Fruit fly (Drosophila melanogaster) whole organism, embryonic: ENCODE measurements around the gene ATPsynC.
A peak's percentile ranks its signal among the peaks of the same experiment; 100 is the strongest.

Experiments used
- Bdp1 ChIP-seq: fragments of 200-800 bp; sonication (Bioruptor generic); optimal IDR thresholded peaks from 3 replicates; lab custom pipeline; 2016; ENCODE audit warnings: missing biosample characterization, missing genetic modification characterization
- CG10366 ChIP-seq: fragments of 200-800 bp; sonication (Bioruptor generic); IDR thresholded peaks from 2 replicates; pipeline ENCODE4 v1.3.6; 2022; ENCODE audit warnings: missing biosample characterization, missing genetic modification characterization
- CG10565 ChIP-seq: fragments of 200-800 bp; sonication (Bioruptor generic); optimal IDR thresholded peaks from 3 replicates; lab custom pipeline; 2016; ENCODE audit warnings: missing biosample characterization, mild to moderate bottlenecking, missing genetic modification characterization
- CG11093 ChIP-seq: fragments of 200-800 bp; sonication (Bioruptor generic); IDR thresholded peaks from 3 replicates; pipeline ENCODE4 v1.3.6; 2022; ENCODE audit warnings: missing biosample characterization, missing genetic modification characterization
- CG11398 ChIP-seq: fragments of 200-800 bp; sonication (Bioruptor generic); optimal IDR thresholded peaks from 2 replicates; lab custom pipeline; 2016; ENCODE audit warnings: missing biosample characterization, missing genetic modification characterization
- CG13123 ChIP-seq: fragments of 200-800 bp; sonication (Bioruptor generic); optimal IDR thresholded peaks from 2 replicates; lab custom pipeline; 2016; ENCODE audit warnings: missing biosample characterization, missing genetic modification characterization
- CG15479 ChIP-seq: fragments of 200-800 bp; sonication (Bioruptor generic); optimal IDR thresholded peaks from 3 replicates; lab custom pipeline; 2019; ENCODE audit warnings: missing biosample characterization, mild to moderate bottlenecking, missing genetic modification characterization, moderate library complexity
- CG1647 ChIP-seq: fragments of 200-800 bp; sonication (Bioruptor generic); optimal IDR thresholded peaks from 3 replicates; lab custom pipeline; 2016; ENCODE audit warnings: missing biosample characterization, missing genetic modification characterization
- CG16815 ChIP-seq: fragments of 200-800 bp; sonication (Bioruptor generic); optimal IDR thresholded peaks from 3 replicates; lab custom pipeline; 2017; ENCODE audit warnings: missing biosample characterization, mild to moderate bottlenecking, missing genetic modification characterization
- CG17328 ChIP-seq: fragments of 200-800 bp; sonication (Bioruptor generic); IDR thresholded peaks from 2 replicates; pipeline ENCODE4 v1.3.6; 2022; ENCODE audit warnings: missing biosample characterization, missing genetic modification characterization
- CG17802 ChIP-seq: fragments of 200-800 bp; sonication (Bioruptor generic); optimal IDR thresholded peaks from 2 replicates; lab custom pipeline; 2018; ENCODE audit warnings: missing biosample characterization, mild to moderate bottlenecking, missing genetic modification characterization, moderate library complexity
- CG18011 ChIP-seq: fragments of 200-800 bp; sonication (Bioruptor generic); optimal IDR thresholded peaks from 2 replicates; lab custom pipeline; 2017; ENCODE audit warnings: missing biosample characterization, missing genetic modification characterization, mild to moderate bottlenecking, moderate library complexity, missing genotype
- CG1832 ChIP-seq: fragments of 200-800 bp; sonication (Bioruptor generic); optimal IDR thresholded peaks from 2 replicates; lab custom pipeline; 2017; ENCODE audit warnings: missing biosample characterization, mild to moderate bottlenecking, missing genetic modification characterization, inconsistent platforms
- CG18599 ChIP-seq: fragments of 200-800 bp; sonication (Bioruptor generic); optimal IDR thresholded peaks from 3 replicates; lab custom pipeline; 2017; ENCODE audit warnings: missing biosample characterization, missing genetic modification characterization, mild to moderate bottlenecking, moderate library complexity, missing genetic modification reagents
- CG2116 ChIP-seq: fragments of 200-800 bp; sonication (Bioruptor generic); optimal IDR thresholded peaks from 3 replicates; lab custom pipeline; 2018; ENCODE audit warnings: missing biosample characterization, mild to moderate bottlenecking, missing genetic modification characterization
- CG2202 ChIP-seq: fragments of 200-800 bp; sonication (Bioruptor generic); optimal IDR thresholded peaks from 2 replicates; lab custom pipeline; 2018; ENCODE audit warnings: missing biosample characterization, mild to moderate bottlenecking, missing genetic modification characterization
- CG31388 ChIP-seq: fragments of 200-800 bp; sonication (Bioruptor generic); optimal IDR thresholded peaks from 2 replicates; lab custom pipeline; 2016; ENCODE audit warnings: missing biosample characterization, missing genetic modification characterization
- CG32532 ChIP-seq: fragments of 200-800 bp; sonication (Bioruptor generic); IDR thresholded peaks from 2 replicates; pipeline ENCODE4 v1.3.6; 2022; ENCODE audit warnings: missing biosample characterization, missing genetic modification characterization
- CG32767 ChIP-seq: fragments of 200-800 bp; sonication (Bioruptor generic); IDR thresholded peaks from 2 replicates; pipeline ENCODE4 v1.3.6; 2022; ENCODE audit warnings: missing biosample characterization, missing genetic modification characterization
- CG4404 ChIP-seq: fragments of 200-800 bp; sonication (Bioruptor generic); IDR thresholded peaks from 2 replicates; pipeline ENCODE4 v1.3.6; 2022; ENCODE audit warnings: missing biosample characterization, missing genetic modification characterization
- CG4854 ChIP-seq: fragments of 200-800 bp; sonication (Bioruptor generic); optimal IDR thresholded peaks from 2 replicates; lab custom pipeline; 2016; ENCODE audit warnings: missing biosample characterization, missing genetic modification characterization, inconsistent platforms
- CG6854 ChIP-seq: fragments of 200-800 bp; sonication (Bioruptor generic); optimal IDR thresholded peaks from 3 replicates; lab custom pipeline; 2017; ENCODE audit warnings: missing biosample characterization, mild to moderate bottlenecking, missing genetic modification characterization
- Camta ChIP-seq: fragments of 200-800 bp; sonication (Bioruptor generic); optimal IDR thresholded peaks from 2 replicates; lab custom pipeline; 2016; ENCODE audit warnings: missing biosample characterization, missing genetic modification characterization
- Dfd ChIP-seq, 2 experiments: fragments of >200 bp; optimal IDR thresholded peaks; 2 replicates each; lab custom pipeline; 2017; ENCODE audit warnings: missing biosample characterization in 2 of 2, missing genetic modification characterization in 2 of 2
- E2f1 ChIP-seq: fragments of 200-800 bp; sonication (Bioruptor generic); IDR thresholded peaks from 2 replicates; pipeline ENCODE4 v1.3.6; 2022; ENCODE audit warnings: missing biosample characterization, missing genetic modification characterization
- HHEX ChIP-seq: fragments of 200-800 bp; sonication (Bioruptor generic); optimal IDR thresholded peaks from 3 replicates; lab custom pipeline; 2017; ENCODE audit warnings: missing biosample characterization, mild to moderate bottlenecking, missing genetic modification characterization, missing genetic modification reagents
- Jarid2 ChIP-seq: fragments of 200-800 bp; sonication (Bioruptor generic); optimal IDR thresholded peaks from 3 replicates; lab custom pipeline; 2017; ENCODE audit warnings: mild to moderate bottlenecking, missing biosample characterization, missing genetic modification reagents, missing genetic modification characterization
- Lim3 ChIP-seq: fragments of 200-800 bp; sonication (Bioruptor generic); IDR thresholded peaks from 2 replicates; pipeline ENCODE4 v1.3.6; 2022; ENCODE audit warnings: missing biosample characterization, missing genetic modification characterization
- Mrtf ChIP-seq: fragments of 200-800 bp; sonication (Bioruptor generic); IDR thresholded peaks from 3 replicates; pipeline ENCODE4 v1.3.6; 2022; ENCODE audit warnings: missing biosample characterization, missing genetic modification characterization
- PHDP ChIP-seq: fragments of 200-800 bp; sonication (Bioruptor generic); optimal IDR thresholded peaks from 3 replicates; lab custom pipeline; 2018; ENCODE audit warnings: missing biosample characterization, mild to moderate bottlenecking, missing genetic modification characterization, moderate library complexity
- Pdp1 ChIP-seq, 2 experiments: fragments of 200-800 bp; sonication (Bioruptor generic); optimal IDR thresholded peaks; 3 replicates each; lab custom pipeline; 2016; ENCODE audit warnings: missing biosample characterization in 2 of 2, missing genetic modification characterization in 2 of 2, mild to moderate bottlenecking in 1 of 2, moderate library complexity in 1 of 2
- Ptx1 ChIP-seq: fragments of 200-800 bp; sonication (Bioruptor generic); IDR thresholded peaks from 2 replicates; pipeline ENCODE4 v1.3.6; 2022; ENCODE audit warnings: missing biosample characterization, missing genetic modification characterization
- Sin3A ChIP-seq: fragments of >200 bp; optimal IDR thresholded peaks from 2 replicates; lab custom pipeline; 2018
- Taf1 ChIP-seq: fragments of 200-800 bp; sonication (Bioruptor generic); IDR thresholded peaks from 2 replicates; pipeline ENCODE4 v1.3.6; 2022; ENCODE audit warnings: missing biosample characterization, missing genetic modification characterization
- YL-1 ChIP-seq: fragments of 200-800 bp; sonication (Bioruptor generic); optimal IDR thresholded peaks from 3 replicates; lab custom pipeline; 2017; ENCODE audit warnings: missing biosample characterization, mild to moderate bottlenecking, missing genetic modification characterization
- bbx ChIP-seq: fragments of 200-800 bp; sonication (Bioruptor generic); IDR thresholded peaks from 2 replicates; pipeline ENCODE4 v1.3.6; 2022; ENCODE audit warnings: missing biosample characterization, missing genetic modification characterization; ENCODE audit not compliant: partially characterized antibody
- ems ChIP-seq: fragments of 200-800 bp; sonication (Bioruptor generic); optimal IDR thresholded peaks from 3 replicates; lab custom pipeline; 2016; ENCODE audit warnings: missing biosample characterization, missing genetic modification characterization
- gce ChIP-seq: fragments of 200-800 bp; sonication (Bioruptor generic); IDR thresholded peaks from 3 replicates; pipeline ENCODE4 v1.3.6; 2022; ENCODE audit warnings: missing biosample characterization, missing genetic modification characterization
- gsb ChIP-seq: fragments of 200-800 bp; sonication (Bioruptor generic); IDR thresholded peaks from 2 replicates; pipeline ENCODE4 v1.3.6; 2022; ENCODE audit warnings: missing biosample characterization, missing genetic modification characterization
- gsb-n ChIP-seq: fragments of 200-800 bp; sonication (Bioruptor generic); optimal IDR thresholded peaks from 3 replicates; lab custom pipeline; 2018; ENCODE audit warnings: missing biosample characterization, mild to moderate bottlenecking, missing genetic modification characterization
- hkb ChIP-seq, 2 experiments: fragments of 200-800 bp in 1 of 2; fragments of >200 bp in 1 of 2; sonication (Bioruptor generic) in 1 of 2; IDR thresholded peaks in 1 of 2; optimal IDR thresholded peaks in 1 of 2; 2 replicates each; pipeline versions ENCODE4 v1.3.6 to Lab custom; 2017 to 2022; ENCODE audit warnings: missing biosample characterization in 1 of 2, missing genetic modification characterization in 1 of 2
- inv ChIP-seq: fragments of 200-800 bp; sonication (Bioruptor generic); IDR thresholded peaks from 2 replicates; pipeline ENCODE4 v1.3.6; 2022; ENCODE audit warnings: missing biosample characterization, missing genetic modification characterization; ENCODE audit not compliant: partially characterized antibody
- lmd ChIP-seq: fragments of 200-800 bp; sonication (Bioruptor generic); IDR thresholded peaks from 2 replicates; pipeline ENCODE4 v1.3.6; 2022; ENCODE audit warnings: missing biosample characterization, missing genetic modification characterization
- maf-S ChIP-seq: fragments of 200-800 bp; sonication (Bioruptor generic); optimal IDR thresholded peaks from 2 replicates; lab custom pipeline; 2016; ENCODE audit warnings: missing biosample characterization, missing genetic modification characterization
- seq ChIP-seq: fragments of 200-800 bp; sonication (Bioruptor generic); IDR thresholded peaks from 2 replicates; pipeline ENCODE4 v1.3.6; 2022; ENCODE audit warnings: missing biosample characterization, missing genetic modification characterization
- sqz ChIP-seq: fragments of 200-800 bp; sonication (Bioruptor generic); optimal IDR thresholded peaks from 3 replicates; lab custom pipeline; 2018; ENCODE audit warnings: missing biosample characterization, mild to moderate bottlenecking, missing genetic modification characterization
- stwl ChIP-seq: fragments of 200-800 bp; sonication (Bioruptor generic); optimal IDR thresholded peaks from 3 replicates; lab custom pipeline; 2018; ENCODE audit warnings: missing biosample characterization, mild to moderate bottlenecking, missing genetic modification characterization, moderate library complexity
- unc-4 ChIP-seq: fragments of 200-800 bp; sonication (Bioruptor generic); IDR thresholded peaks from 2 replicates; pipeline ENCODE4 v1.3.6; 2022; ENCODE audit warnings: missing biosample characterization, missing genetic modification characterization; ENCODE audit not compliant: partially characterized antibody
- wek ChIP-seq: fragments of 200-800 bp; sonication (Bioruptor generic); optimal IDR thresholded peaks from 3 replicates; lab custom pipeline; 2018; ENCODE audit warnings: missing biosample characterization, mild to moderate bottlenecking, missing genetic modification characterization, moderate library complexity

ATPsynC gene

DNA sequence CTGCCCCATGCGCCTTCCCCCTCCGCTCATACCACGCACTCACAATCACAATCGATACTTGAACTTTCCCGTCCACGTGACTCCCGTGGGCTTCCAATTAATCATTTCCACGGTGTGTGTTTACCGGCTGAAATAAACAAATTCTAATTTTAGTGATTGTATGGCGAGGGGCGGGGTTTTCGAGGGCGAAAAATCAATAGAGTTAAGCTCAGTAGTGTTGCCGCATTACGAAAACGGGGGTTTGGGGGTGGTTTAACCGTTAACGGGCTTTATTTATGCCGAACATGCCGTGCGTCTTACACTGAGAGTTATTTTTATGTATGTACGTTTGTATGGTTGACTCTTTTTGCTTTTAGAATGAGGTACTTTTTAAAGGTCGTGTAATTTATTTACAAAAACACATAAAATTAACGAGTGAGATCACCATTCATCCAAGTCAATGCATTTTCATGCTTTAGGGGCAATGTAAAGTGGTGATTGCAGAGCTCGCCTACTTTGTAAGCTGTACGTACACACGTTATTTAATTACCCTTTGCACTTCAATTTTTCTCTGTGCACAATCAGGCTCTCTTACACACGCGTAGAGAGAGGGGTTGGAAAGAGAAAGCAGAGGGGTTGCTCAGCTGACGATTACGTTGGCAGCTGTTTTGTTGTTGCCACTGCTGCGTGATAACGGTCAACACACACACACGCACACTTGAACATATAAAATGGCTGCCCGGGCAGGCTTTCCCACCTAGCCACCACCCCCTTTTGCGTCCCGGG lies 2.9 kb upstream of the ATPsynC start (continued):
- TF ChIP-seq gsb-n (tag; lab: Kevin White, UChicago): peak; percentile 74
- TF ChIP-seq bbx (GFP tag; lab: Robert Waterston, UW): no peak
- peak; percentile 27 for TF ChIP-seq sqz (GFP tag; lab: Kevin White, UChicago)
- TF ChIP-seq Camta (GFP tag; lab: Kevin White, UChicago): peak; percentile 86
- no peak for TF ChIP-seq seq (GFP tag; lab: Robert Waterston, UW)
- TF ChIP-seq lmd: no peak
- TF ChIP-seq CG10565 (GFP tag; lab: Kevin White, UChicago): no peak
- TF ChIP-seq YL-1: peak; percentile 28
- peak; percentile 70 for TF ChIP-seq CG11398 (GFP tag; lab: Kevin White, UChicago)
- TF ChIP-seq unc-4 (GFP tag; lab: Robert Waterston, UW): no peak
- TF ChIP-seq E2f1 (GFP tag; lab: Robert Waterston, UW): no peak
- peak; percentile 62 for TF ChIP-seq CG1647 (GFP tag; lab: Kevin White, UChicago)
- no peak for TF ChIP-seq CG17802 (tag; lab: Kevin White, UChicago)
- TF ChIP-seq wek: peak; percentile 62
- no peak for TF ChIP-seq gsb (GFP tag; lab: Robert Waterston, UW)
- TF ChIP-seq CG2202 (tag; lab: Kevin White, UChicago): peak; percentile 68
- TF ChIP-seq Jarid2 (GFP tag; lab: Kevin White, UChicago): peak; percentile 12
- TF ChIP-seq Lim3 (GFP tag; lab: Robert Waterston, UW): no peak
- peak; percentile 84 for TF ChIP-seq maf-S (GFP tag; lab: Kevin White, UChicago)
- TF ChIP-seq CG32767 (GFP tag; lab: Robert Waterston, UW): no peak
- peak; percentile 66; the same call in 2 of the 3 replicates for TF ChIP-seq CG11093 (GFP tag; lab: Robert Waterston, UW)
- TF ChIP-seq CG6854: peak; percentile 48
- peak; percentile 63 for TF ChIP-seq CG18011 (GFP tag; lab: Kevin White, UChicago)
- peak; percentile 76 to 86 for TF ChIP-seq Pdp1 (GFP tag; optimal IDR thresholded peaks at IDR 0.05; lab: Kevin White, UChicago)
- peak; percentile 40 for TF ChIP-seq CG15479
- TF ChIP-seq gce: no peak
- no peak for TF ChIP-seq CG10366 (GFP tag; lab: Robert Waterston, UW)
- peak; percentile 84 for TF ChIP-seq CG16815 (GFP tag; lab: Kevin White, UChicago)
- TF ChIP-seq Bdp1: peak; percentile 69
- TF ChIP-seq Mrtf (GFP tag; lab: Robert Waterston, UW): no peak
- TF ChIP-seq stwl (tag; lab: Kevin White, UChicago): no peak
- peak; percentile 88 for TF ChIP-seq PHDP (tag; lab: Kevin White, UChicago)
- peak; percentile 2 for TF ChIP-seq hkb (optimal IDR thresholded peaks at IDR 0.05; lab: Kevin White, UChicago)
- no peak for TF ChIP-seq hkb (GFP tag; IDR thresholded peaks at IDR 0.05; lab: Robert Waterston, UW)
- TF ChIP-seq CG17328 (GFP tag; lab: Robert Waterston, UW): no peak
- TF ChIP-seq CG13123 (GFP tag; lab: Kevin White, UChicago): peak; percentile 53
- peak; percentile 65 for TF ChIP-seq HHEX (GFP tag; lab: Kevin White, UChicago)
- TF ChIP-seq CG4404 (GFP tag; lab: Robert Waterston, UW): no peak
- peak; percentile 95 for TF ChIP-seq CG18599 (GFP tag; lab: Kevin White, UChicago)
- no peak for TF ChIP-seq Sin3A (lab: Kevin White, UChicago)
- TF ChIP-seq CG2116 (GFP tag; lab: Kevin White, UChicago): peak; percentile 28
- peak; percentile 50 for TF ChIP-seq CG4854 (GFP tag; lab: Kevin White, UChicago)
- no peak for TF ChIP-seq CG1832 (GFP tag; lab: Kevin White, UChicago)
- TF ChIP-seq Taf1 (GFP tag; lab: Robert Waterston, UW): no peak
- no peak for TF ChIP-seq inv (GFP tag; lab: Robert Waterston, UW)
- TF ChIP-seq Ptx1 (GFP tag; lab: Robert Waterston, UW): no peak
- no peak for TF ChIP-seq Dfd (GFP tag; optimal IDR thresholded peaks at IDR 0.05; lab: Kevin White, UChicago)
- peak; percentile 77 for TF ChIP-seq ems (GFP tag; lab: Kevin White, UChicago)
- TF ChIP-seq CG32532 (GFP tag; lab: Robert Waterston, UW): no peak
- peak; percentile 21 for TF ChIP-seq CG31388 (GFP tag; lab: Kevin White, UChicago)
